Worm (Caenorhabditis elegans) whole organism, L4/young adult: Measurements from ENCODE around the gene mig-10.

Experiments
- W03F9.2 ChIP-seq: fragments of 150-350 bp; optimal IDR thresholded peaks from 2 replicates; lab custom pipeline; 2014; ENCODE audit warnings: missing biosample characterization, missing genetic modification characterization
- dao-5 ChIP-seq: sonication (generic microtip); optimal IDR thresholded peaks from 2 replicates; lab custom pipeline; 2016; ENCODE audit warnings: missing genotype, missing genetic modification characterization, moderate library complexity, missing compliant biosample characterization
- him-1 ChIP-seq: sonication (generic microtip); optimal IDR thresholded peaks from 2 replicates; lab custom pipeline; 2016; ENCODE audit warnings: missing genotype, missing genetic modification reagents, missing genetic modification characterization, missing compliant biosample characterization

- TF ChIP-seq W03F9.2 (no peak), him-1 (tag; lab: Kevin White, UChicago) (no peak), dao-5 (no peak)
Observed at ce11 chrIII:8245591-8245990, 33.3 kb upstream of the mig-10 start, which contains the start of gene C02F5.3.
